Fruit fly (Drosophila melanogaster) whole organism, embryonic: ENCODE data around the gene Prx5.

ENCODE experiments used
- CG10321 ChIP-seq: fragments of 200-800 bp; sonication (Bioruptor generic); IDR thresholded peaks from 2 replicates; pipeline ENCODE4 v1.3.6; 2022; ENCODE audit warnings: missing biosample characterization, missing genetic modification characterization
- CG12219 ChIP-seq: fragments of 200-800 bp; sonication (Bioruptor generic); optimal IDR thresholded peaks from 3 replicates; lab custom pipeline; 2018; ENCODE audit warnings: missing biosample characterization, mild to moderate bottlenecking, missing genetic modification characterization
- CG1233 ChIP-seq: fragments of 200-800 bp; sonication (Bioruptor generic); optimal IDR thresholded peaks from 4 replicates; lab custom pipeline; 2018; ENCODE audit warnings: missing biosample characterization, mild to moderate bottlenecking, missing genetic modification characterization
- CG14050 ChIP-seq: fragments of 200-800 bp; sonication (Bioruptor generic); IDR thresholded peaks from 3 replicates; pipeline ENCODE4 v1.3.6; 2022; ENCODE audit warnings: missing biosample characterization, missing genetic modification characterization
- CG15073 ChIP-seq: fragments of 200-800 bp; sonication (Bioruptor generic); optimal IDR thresholded peaks from 2 replicates; lab custom pipeline; 2016; ENCODE audit warnings: missing biosample characterization, missing genetic modification characterization
- CG1529 ChIP-seq: fragments of 200-800 bp; sonication (Bioruptor generic); optimal IDR thresholded peaks from 3 replicates; lab custom pipeline; 2018; ENCODE audit warnings: missing biosample characterization, missing genetic modification characterization
- CG17568 ChIP-seq: fragments of 200-800 bp; sonication (Bioruptor generic); optimal IDR thresholded peaks from 2 replicates; lab custom pipeline; 2018; ENCODE audit warnings: missing biosample characterization, mild to moderate bottlenecking, missing genetic modification characterization, moderate library complexity
- CG1792 ChIP-seq: fragments of 200-800 bp; sonication (Bioruptor generic); optimal IDR thresholded peaks from 2 replicates; lab custom pipeline; 2016; ENCODE audit warnings: missing biosample characterization, missing genetic modification characterization
- CG2712 ChIP-seq: fragments of 200-800 bp; optimal IDR thresholded peaks from 3 replicates; lab custom pipeline; 2019; ENCODE audit warnings: missing biosample characterization, mild to moderate bottlenecking, missing genetic modification characterization, moderate library complexity
- CG31224 ChIP-seq: fragments of 200-800 bp; sonication (Bioruptor generic); IDR thresholded peaks from 2 replicates; pipeline ENCODE4 v1.3.6; 2022; ENCODE audit warnings: missing biosample characterization, missing genetic modification characterization
- CG3407 ChIP-seq: fragments of 200-800 bp; sonication (Bioruptor generic); optimal IDR thresholded peaks from 2 replicates; lab custom pipeline; 2018; ENCODE audit warnings: missing biosample characterization, mild to moderate bottlenecking, missing genetic modification characterization
- CG4404 ChIP-seq: fragments of 200-800 bp; sonication (Bioruptor generic); IDR thresholded peaks from 2 replicates; pipeline ENCODE4 v1.3.6; 2022; ENCODE audit warnings: missing biosample characterization, missing genetic modification characterization
- CG4730 ChIP-seq: fragments of 200-800 bp; sonication (Bioruptor generic); IDR thresholded peaks from 2 replicates; pipeline ENCODE4 v1.3.6; 2022; ENCODE audit warnings: missing biosample characterization, missing genetic modification characterization
- CG4820 ChIP-seq: fragments of 200-800 bp; sonication (Bioruptor generic); optimal IDR thresholded peaks from 3 replicates; lab custom pipeline; 2016; ENCODE audit warnings: missing biosample characterization, missing genetic modification characterization
- CG4854 ChIP-seq: fragments of 200-800 bp; sonication (Bioruptor generic); optimal IDR thresholded peaks from 2 replicates; lab custom pipeline; 2016; ENCODE audit warnings: missing biosample characterization, missing genetic modification characterization, inconsistent platforms
- CG6175 ChIP-seq: fragments of 200-800 bp; sonication (Bioruptor generic); IDR thresholded peaks from 3 replicates; pipeline ENCODE4 v1.3.6; 2022; ENCODE audit warnings: missing biosample characterization, missing genetic modification characterization
- CG6272 ChIP-seq: fragments of 200-800 bp; sonication (Bioruptor generic); IDR thresholded peaks from 2 replicates; pipeline ENCODE4 v1.3.6; 2022; ENCODE audit warnings: missing biosample characterization, missing genetic modification characterization
- CG6813 ChIP-seq: fragments of 200-800 bp; sonication (Bioruptor generic); optimal IDR thresholded peaks from 2 replicates; lab custom pipeline; 2017; ENCODE audit warnings: missing biosample characterization, missing genetic modification characterization, mild to moderate bottlenecking, moderate library complexity, missing genetic modification reagents
- CG7372 ChIP-seq: fragments of 200-800 bp; sonication (Bioruptor generic); IDR thresholded peaks from 2 replicates; pipeline ENCODE4 v1.3.6; 2022; ENCODE audit warnings: missing biosample characterization, missing genetic modification characterization
- CG9932 ChIP-seq: fragments of 200-800 bp; sonication (Bioruptor generic); IDR thresholded peaks from 2 replicates; pipeline ENCODE4 v1.3.6; 2022; ENCODE audit warnings: missing biosample characterization, missing genetic modification characterization
- CkIIα-i1 ChIP-seq: fragments of 200-800 bp; sonication (Bioruptor generic); IDR thresholded peaks from 2 replicates; pipeline ENCODE4 v1.3.6; 2022; ENCODE audit warnings: missing biosample characterization, missing genetic modification characterization
- Dfd ChIP-seq, 2 experiments: fragments of >200 bp; optimal IDR thresholded peaks; 2 replicates each; lab custom pipeline; 2017; ENCODE audit warnings: missing biosample characterization in 2 of 2, missing genetic modification characterization in 2 of 2
- HLHmδ ChIP-seq: fragments of 200-800 bp; sonication (Bioruptor generic); optimal IDR thresholded peaks from 2 replicates; lab custom pipeline; 2018; ENCODE audit warnings: missing biosample characterization, mild to moderate bottlenecking, missing genetic modification characterization, moderate library complexity
- Hey ChIP-seq: fragments of 200-800 bp; sonication (Bioruptor generic); optimal IDR thresholded peaks from 3 replicates; lab custom pipeline; 2018; ENCODE audit warnings: missing biosample characterization, mild to moderate bottlenecking, missing genetic modification characterization
- Hsf ChIP-seq: fragments of 200-800 bp; sonication (Bioruptor generic); optimal IDR thresholded peaks from 3 replicates; lab custom pipeline; 2016; ENCODE audit warnings: missing biosample characterization, missing genetic modification characterization
- NK7.1 ChIP-seq: fragments of 200-800 bp; sonication (Bioruptor generic); optimal IDR thresholded peaks from 3 replicates; lab custom pipeline; 2016; ENCODE audit warnings: missing biosample characterization, missing genetic modification characterization
- PHDP ChIP-seq: fragments of 200-800 bp; sonication (Bioruptor generic); optimal IDR thresholded peaks from 3 replicates; lab custom pipeline; 2018; ENCODE audit warnings: missing biosample characterization, mild to moderate bottlenecking, missing genetic modification characterization, moderate library complexity
- Xrp1 ChIP-seq: fragments of 200-800 bp; sonication (Bioruptor generic); IDR thresholded peaks from 2 replicates; pipeline ENCODE4 v1.3.6; 2022; ENCODE audit warnings: missing biosample characterization, missing genetic modification characterization
- ara ChIP-seq: fragments of 200-800 bp; sonication (Bioruptor generic); IDR thresholded peaks from 2 replicates; pipeline ENCODE4 v1.3.6; 2022; ENCODE audit warnings: missing biosample characterization, missing genetic modification characterization
- ash1 ChIP-seq: fragments of 200-800 bp; sonication (Bioruptor generic); optimal IDR thresholded peaks from 2 replicates; lab custom pipeline; 2018; ENCODE audit warnings: missing biosample characterization, mild to moderate bottlenecking, missing genetic modification characterization
- bcd ChIP-seq: fragments of 200-800 bp; sonication (Bioruptor generic); optimal IDR thresholded peaks from 2 replicates; lab custom pipeline; 2017; ENCODE audit warnings: missing biosample characterization, mild to moderate bottlenecking, missing genetic modification characterization
- crol ChIP-seq: fragments of 200-800 bp; sonication (Bioruptor generic); IDR thresholded peaks from 2 replicates; pipeline ENCODE4 v1.3.6; 2022; ENCODE audit warnings: missing biosample characterization, missing genetic modification characterization
- da ChIP-seq: fragments of 200-800 bp; sonication (Bioruptor generic); optimal IDR thresholded peaks from 2 replicates; lab custom pipeline; 2016; ENCODE audit warnings: missing biosample characterization, missing genetic modification characterization
- dmrt11E ChIP-seq: fragments of 200-800 bp; sonication (Bioruptor generic); optimal IDR thresholded peaks from 3 replicates; lab custom pipeline; 2018; ENCODE audit warnings: missing biosample characterization, mild to moderate bottlenecking, missing genetic modification characterization, moderate library complexity
- dpn ChIP-seq, 2 experiments: fragments of 200-800 bp; sonication (Bioruptor generic); optimal IDR thresholded peaks; 3 replicates each; lab custom pipeline; 2016; ENCODE audit warnings: missing biosample characterization in 2 of 2, missing genetic modification characterization in 2 of 2
- hbn ChIP-seq: fragments of 200-800 bp; sonication (Bioruptor generic); IDR thresholded peaks from 2 replicates; pipeline ENCODE4 v1.3.6; 2022; ENCODE audit warnings: missing biosample characterization, missing genetic modification characterization; ENCODE audit not compliant: partially characterized antibody
- knrl ChIP-seq: fragments of 200-800 bp; sonication (Bioruptor generic); IDR thresholded peaks from 3 replicates; pipeline ENCODE4 v1.3.6; 2022; ENCODE audit warnings: missing biosample characterization, missing genetic modification characterization; ENCODE audit not compliant: partially characterized antibody
- lov ChIP-seq, 2 experiments: fragments of 200-800 bp in 1 of 2; fragments of >200 bp in 1 of 2; sonication (Bioruptor generic) in 1 of 2; IDR thresholded peaks in 1 of 2; optimal IDR thresholded peaks in 1 of 2; 2 replicates in 1 of 2; 3 replicates in 1 of 2; pipeline versions ENCODE4 v1.3.6 to Lab custom; 2017 to 2022; ENCODE audit warnings: missing biosample characterization in 1 of 2, missing genetic modification characterization in 1 of 2
- maf-S ChIP-seq: fragments of 200-800 bp; sonication (Bioruptor generic); optimal IDR thresholded peaks from 2 replicates; lab custom pipeline; 2016; ENCODE audit warnings: missing biosample characterization, missing genetic modification characterization
- mam ChIP-seq: fragments of 200-800 bp; sonication (Bioruptor generic); optimal IDR thresholded peaks from 3 replicates; lab custom pipeline; 2016; ENCODE audit warnings: missing biosample characterization, missing genetic modification characterization
- nom ChIP-seq: fragments of 200-800 bp; sonication (Bioruptor generic); optimal IDR thresholded peaks from 2 replicates; lab custom pipeline; 2017; ENCODE audit warnings: missing biosample characterization, missing genetic modification characterization, mild to moderate bottlenecking, moderate library complexity, missing genetic modification reagents
- pum ChIP-seq: fragments of 200-800 bp; sonication (Bioruptor generic); optimal IDR thresholded peaks from 2 replicates; lab custom pipeline; 2016; ENCODE audit warnings: missing biosample characterization, missing genetic modification characterization
- sd ChIP-seq: fragments of 200-800 bp; sonication (Bioruptor generic); optimal IDR thresholded peaks from 3 replicates; lab custom pipeline; 2018; ENCODE audit warnings: missing biosample characterization, mild to moderate bottlenecking, missing genetic modification characterization, moderate library complexity
- seq ChIP-seq: fragments of 200-800 bp; sonication (Bioruptor generic); IDR thresholded peaks from 2 replicates; pipeline ENCODE4 v1.3.6; 2022; ENCODE audit warnings: missing biosample characterization, missing genetic modification characterization
- sisA ChIP-seq: fragments of 200-800 bp; sonication (Bioruptor generic); IDR thresholded peaks from 2 replicates; pipeline ENCODE4 v1.3.6; 2022; ENCODE audit warnings: missing biosample characterization, missing genetic modification characterization
- stc ChIP-seq: fragments of 200-800 bp; sonication (Bioruptor generic); IDR thresholded peaks from 2 replicates; pipeline ENCODE4 v1.3.6; 2022; ENCODE audit warnings: missing biosample characterization, missing genetic modification characterization
- tll ChIP-seq, 2 experiments: fragments of 200-800 bp in 1 of 2; fragments of >200 bp in 1 of 2; sonication (Bioruptor generic) in 1 of 2; optimal IDR thresholded peaks; 2 replicates each; lab custom pipeline; 2017 to 2019; ENCODE audit warnings: missing biosample characterization in 2 of 2, missing genetic modification characterization in 2 of 2, mild to moderate bottlenecking in 1 of 2, moderate library complexity in 1 of 2
- tup ChIP-seq: fragments of 200-800 bp; sonication (Bioruptor generic); optimal IDR thresholded peaks from 2 replicates; lab custom pipeline; 2016; ENCODE audit warnings: missing biosample characterization, mild to moderate bottlenecking, missing genetic modification characterization, moderate library complexity
- usp ChIP-seq: fragments of >200 bp; optimal IDR thresholded peaks from 2 replicates; lab custom pipeline; 2017; ENCODE audit warnings: missing biosample characterization, missing genetic modification characterization
- wor ChIP-seq: fragments of 200-800 bp; sonication (Bioruptor generic); IDR thresholded peaks from 2 replicates; pipeline ENCODE4 v1.3.6; 2022; ENCODE audit warnings: missing biosample characterization, missing genetic modification characterization

The Prx5 gene

DNA sequence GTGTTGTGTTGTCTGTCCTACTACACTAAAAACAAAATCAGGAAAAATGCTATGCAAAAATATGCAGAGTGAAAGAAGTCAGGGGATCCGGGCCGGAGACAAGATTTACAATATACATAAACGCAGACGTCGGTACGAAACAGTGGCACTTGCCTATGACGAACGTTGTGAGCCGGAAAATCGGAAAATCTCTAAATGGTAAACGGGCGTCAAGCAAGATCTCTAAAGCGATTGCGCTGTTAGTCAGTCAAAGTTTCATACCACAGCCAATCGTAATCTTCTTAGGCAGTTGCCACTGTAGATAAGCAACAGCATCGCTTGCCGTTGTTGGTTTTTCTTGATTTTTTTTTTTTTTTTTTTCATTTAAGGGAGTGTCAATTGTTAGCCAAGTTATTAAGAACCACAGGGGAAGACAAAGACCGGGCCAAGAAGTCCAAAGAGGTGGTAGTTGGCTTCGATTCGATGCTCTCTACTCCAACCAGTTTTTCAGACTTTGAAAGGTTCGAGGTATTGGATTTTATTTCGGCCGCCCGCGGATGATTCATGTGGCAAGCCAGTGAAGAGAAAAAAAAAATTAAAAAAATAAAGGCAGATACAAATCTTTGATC is 41.9 kb downstream of the Prx5 start (continued):
- TF ChIP-seq tup (GFP tag; lab: Kevin White, UChicago): peak; percentile 18
- TF ChIP-seq CG4730 (GFP tag; lab: Robert Waterston, UW): peak; percentile 92
- TF ChIP-seq lov (optimal IDR thresholded peaks at IDR 0.05; lab: Kevin White, UChicago): no peak
- TF ChIP-seq lov (GFP tag; IDR thresholded peaks at IDR 0.05; lab: Robert Waterston, UW): peak; percentile 97
- TF ChIP-seq Dfd (GFP tag; optimal IDR thresholded peaks at IDR 0.05; lab: Kevin White, UChicago): no peak
- TF ChIP-seq CG3407 (GFP tag; lab: Kevin White, UChicago): peak; percentile 43
- TF ChIP-seq usp (GFP tag; lab: Kevin White, UChicago): no peak
- peak; percentile 87 for TF ChIP-seq CG6175
- no peak for TF ChIP-seq ash1
- peak; percentile 91 for TF ChIP-seq CG9932
- TF ChIP-seq Xrp1 (GFP tag; lab: Robert Waterston, UW): peak; percentile 94
- TF ChIP-seq CG6272 (GFP tag; lab: Robert Waterston, UW): peak; percentile 91
- TF ChIP-seq maf-S (GFP tag; lab: Kevin White, UChicago): peak; percentile 60
- TF ChIP-seq tll (GFP tag; optimal IDR thresholded peaks at IDR 0.05; lab: Kevin White, UChicago): no peak
- TF ChIP-seq dpn (GFP tag; optimal IDR thresholded peaks at IDR 0.05; lab: Kevin White, UChicago): peak; percentile 81 to 85
- TF ChIP-seq CG14050: peak; percentile 80
- TF ChIP-seq wor (GFP tag; lab: Robert Waterston, UW): no peak; the same call in 1 of the 2 replicates
- TF ChIP-seq sisA (GFP tag; lab: Robert Waterston, UW): peak; percentile 92
- peak; percentile 61 for TF ChIP-seq CG10321
- peak; percentile 86 for TF ChIP-seq CG7372 (GFP tag; lab: Robert Waterston, UW)
- peak; percentile 86 for TF ChIP-seq CG31224 (GFP tag; lab: Robert Waterston, UW)
- TF ChIP-seq CG12219 (GFP tag; lab: Kevin White, UChicago): peak; percentile 51
- TF ChIP-seq pum (GFP tag; lab: Kevin White, UChicago): peak; percentile 92
- peak; percentile 78 for TF ChIP-seq mam (GFP tag; lab: Kevin White, UChicago)
- peak; percentile 95 for TF ChIP-seq ara (GFP tag; lab: Robert Waterston, UW)
- TF ChIP-seq HLHmδ: no peak
- no peak for TF ChIP-seq PHDP (tag; lab: Kevin White, UChicago)
- TF ChIP-seq CG17568: peak; percentile 34
- peak; percentile 17 for TF ChIP-seq CG4854 (GFP tag; lab: Kevin White, UChicago)
- TF ChIP-seq crol (GFP tag; lab: Robert Waterston, UW): 0 out of 2 replicates have a peak, but pooled peaks have one; percentile 24
- TF ChIP-seq stc (GFP tag; lab: Robert Waterston, UW): peak; percentile 89
- peak; percentile 24 for TF ChIP-seq CG15073 (GFP tag; lab: Kevin White, UChicago)
- peak; percentile 76 for TF ChIP-seq bcd (GFP tag; lab: Kevin White, UChicago)
- peak; percentile 51 for TF ChIP-seq CG1529
- TF ChIP-seq dmrt11E (tag; lab: Kevin White, UChicago): peak; percentile 74
- no peak for TF ChIP-seq sd (tag; lab: Kevin White, UChicago)
- TF ChIP-seq Hey (tag; lab: Kevin White, UChicago): no peak
- TF ChIP-seq CG1792: peak; percentile 65
- TF ChIP-seq nom (GFP tag; lab: Kevin White, UChicago): peak; percentile 55
- TF ChIP-seq CG1233 (GFP tag; lab: Kevin White, UChicago): peak; percentile 68
- peak; percentile 78 for TF ChIP-seq CG4820 (GFP tag; lab: Kevin White, UChicago)
- no peak for TF ChIP-seq da
- peak; percentile 64 for TF ChIP-seq NK7.1 (GFP tag; lab: Kevin White, UChicago)
- peak; percentile 96 for TF ChIP-seq CG4404 (GFP tag; lab: Robert Waterston, UW)
- TF ChIP-seq CG6813: peak; percentile 72
- TF ChIP-seq CG2712: peak; percentile 93
- TF ChIP-seq seq (GFP tag; lab: Robert Waterston, UW): peak; percentile 78
- no peak for TF ChIP-seq knrl (GFP tag; lab: Robert Waterston, UW)
- no peak for TF ChIP-seq hbn (GFP tag; lab: Robert Waterston, UW)
- peak; percentile 73 for TF ChIP-seq Hsf
- TF ChIP-seq CkIIα-i1 (GFP tag; lab: Robert Waterston, UW): peak; percentile 57; the same call in 1 of the 2 replicates
